Fruit fly (Drosophila melanogaster) S2 (cell line): ENCODE data around the gene CG4613.

ENCODE experiments used
- CG8478 ChIP-seq: fragments of >200 bp; optimal IDR thresholded peaks from 2 replicates; lab custom pipeline; 2018
- CTCF ChIP-seq, 2 experiments: fragments of >200 bp; optimal IDR thresholded peaks; 2 replicates each; lab custom pipeline; 2018

The CG4613 gene

dm6 chr3L:14476804-14477239 is 44.7 kb downstream of the CG4613 start:
- TF ChIP-seq CG8478 (lab: Kevin White, UChicago): no peak
- no peak for TF ChIP-seq CTCF (optimal IDR thresholded peaks at IDR 0.05; lab: Kevin White, UChicago)
